Fruit fly (Drosophila melanogaster) whole organism, prepupa: Measurements from ENCODE around the gene Or65c.

Experiments used
- CG10631 ChIP-seq: fragments of 200-800 bp; sonication (Bioruptor generic); optimal IDR thresholded peaks from 2 replicates; lab custom pipeline; 2016; ENCODE audit warnings: missing biosample characterization, missing genetic modification characterization
- CG11294 ChIP-seq: fragments of 200-800 bp; sonication (Bioruptor generic); IDR thresholded peaks from 2 replicates; pipeline ENCODE4 v1.3.6; 2022; ENCODE audit warnings: missing biosample characterization, missing genetic modification characterization
- CG11902 ChIP-seq: fragments of 200-800 bp; sonication (Bioruptor generic); optimal IDR thresholded peaks from 3 replicates; lab custom pipeline; 2016; ENCODE audit warnings: missing biosample characterization, missing genetic modification characterization
- CG1621 ChIP-seq: fragments of 200-800 bp; sonication (Bioruptor generic); optimal IDR thresholded peaks from 3 replicates; lab custom pipeline; 2018; ENCODE audit warnings: missing biosample characterization, mild to moderate bottlenecking, missing genetic modification characterization
- CG3032 ChIP-seq: fragments of 200-800 bp; optimal IDR thresholded peaks from 2 replicates; lab custom pipeline; 2019; ENCODE audit warnings: missing biosample characterization, mild to moderate bottlenecking, missing genetic modification characterization, moderate library complexity
- CG31627 ChIP-seq: fragments of 200-800 bp; sonication (Bioruptor generic); optimal IDR thresholded peaks from 3 replicates; lab custom pipeline; 2016; ENCODE audit warnings: missing biosample characterization, missing genetic modification characterization
- CG32006 ChIP-seq: fragments of 200-800 bp; sonication (Bioruptor generic); optimal IDR thresholded peaks from 3 replicates; lab custom pipeline; 2017; ENCODE audit warnings: missing biosample characterization, mild to moderate bottlenecking, missing genetic modification characterization
- CG4318 ChIP-seq: fragments of 200-800 bp; sonication (Bioruptor generic); optimal IDR thresholded peaks from 3 replicates; lab custom pipeline; 2017; ENCODE audit warnings: missing biosample characterization, mild to moderate bottlenecking, missing genetic modification characterization
- CG6163 ChIP-seq: fragments of 200-800 bp; sonication (Bioruptor generic); IDR thresholded peaks from 3 replicates; pipeline ENCODE4 v1.3.6; 2022; ENCODE audit warnings: missing biosample characterization, missing genetic modification characterization
- CG6276 ChIP-seq: fragments of 200-800 bp; sonication (Bioruptor generic); optimal IDR thresholded peaks from 2 replicates; lab custom pipeline; 2017; ENCODE audit warnings: missing biosample characterization, mild to moderate bottlenecking, missing genetic modification characterization
- CG6854 ChIP-seq: fragments of 200-800 bp; sonication (Bioruptor generic); optimal IDR thresholded peaks from 2 replicates; lab custom pipeline; 2017; ENCODE audit warnings: missing biosample characterization, mild to moderate bottlenecking, missing genetic modification characterization
- CG7368 ChIP-seq: fragments of 200-800 bp; sonication (Bioruptor generic); optimal IDR thresholded peaks from 3 replicates; lab custom pipeline; 2016; ENCODE audit warnings: missing biosample characterization, missing genetic modification characterization
- CG8319 ChIP-seq: fragments of 200-800 bp; sonication (Bioruptor generic); optimal IDR thresholded peaks from 3 replicates; lab custom pipeline; 2016; ENCODE audit warnings: missing biosample characterization, missing genetic modification characterization
- CG8632 ChIP-seq: fragments of 200-800 bp; sonication (Bioruptor generic); optimal IDR thresholded peaks from 3 replicates; lab custom pipeline; 2016; ENCODE audit warnings: missing biosample characterization, missing genetic modification characterization
- Eip75B ChIP-seq: fragments of 200-800 bp; sonication (Bioruptor generic); optimal IDR thresholded peaks from 3 replicates; lab custom pipeline; 2016; ENCODE audit warnings: missing biosample characterization, missing genetic modification characterization
- Eip78C ChIP-seq: fragments of 200-800 bp; sonication (Bioruptor generic); peaks from one replicate; lab custom pipeline; 2016; ENCODE audit warnings: missing biosample characterization, missing genetic modification characterization
- Eip93F ChIP-seq: fragments of 200-800 bp; sonication (Bioruptor generic); optimal IDR thresholded peaks from 2 replicates; lab custom pipeline; 2016; ENCODE audit warnings: missing biosample characterization, mild to moderate bottlenecking, missing genetic modification characterization
- Ets21C ChIP-seq: fragments of 200-800 bp; sonication (Bioruptor generic); optimal IDR thresholded peaks from 3 replicates; lab custom pipeline; 2016; ENCODE audit warnings: missing biosample characterization, missing genetic modification characterization
- Ets96B ChIP-seq: fragments of 200-800 bp; optimal IDR thresholded peaks from 2 replicates; lab custom pipeline; 2019; ENCODE audit warnings: missing biosample characterization, mild to moderate bottlenecking, missing genetic modification characterization, moderate library complexity
- Hr38 ChIP-seq: sonication (Bioruptor generic); optimal IDR thresholded peaks from 2 replicates; lab custom pipeline; 2016; ENCODE audit warnings: missing biosample characterization, missing genetic modification characterization
- Hr39 ChIP-seq: fragments of 200-800 bp; sonication (Bioruptor generic); optimal IDR thresholded peaks from 2 replicates; lab custom pipeline; 2016; ENCODE audit warnings: missing biosample characterization, missing genetic modification characterization
- Lpt ChIP-seq: fragments of 200-800 bp; sonication (Bioruptor generic); optimal IDR thresholded peaks from 3 replicates; lab custom pipeline; 2016; ENCODE audit warnings: missing biosample characterization, missing genetic modification characterization
- Met ChIP-seq: fragments of 200-800 bp; sonication (Bioruptor generic); optimal IDR thresholded peaks from 3 replicates; lab custom pipeline; 2016; ENCODE audit warnings: missing biosample characterization, missing genetic modification characterization
- OdsH ChIP-seq: fragments of 200-800 bp; sonication (Bioruptor generic); optimal IDR thresholded peaks from 3 replicates; lab custom pipeline; 2016; ENCODE audit warnings: missing biosample characterization, missing genetic modification characterization
- Smox ChIP-seq: fragments of 200-800 bp; sonication (Bioruptor generic); optimal IDR thresholded peaks from 3 replicates; lab custom pipeline; 2016; ENCODE audit warnings: missing biosample characterization, missing genetic modification characterization
- Sox102F ChIP-seq: fragments of 200-800 bp; sonication (Bioruptor generic); optimal IDR thresholded peaks from 2 replicates; lab custom pipeline; 2016; ENCODE audit warnings: missing biosample characterization, mild to moderate bottlenecking, missing genetic modification characterization
- Sox15 ChIP-seq: fragments of 200-800 bp; sonication (Bioruptor generic); optimal IDR thresholded peaks from 3 replicates; lab custom pipeline; 2016; ENCODE audit warnings: missing biosample characterization, missing genetic modification characterization
- achi ChIP-seq: fragments of 200-800 bp; sonication (Bioruptor generic); optimal IDR thresholded peaks from 3 replicates; lab custom pipeline; 2016; ENCODE audit warnings: missing biosample characterization, missing genetic modification characterization
- acj6 ChIP-seq: fragments of 200-800 bp; sonication (Bioruptor generic); optimal IDR thresholded peaks from 3 replicates; lab custom pipeline; 2016; ENCODE audit warnings: missing biosample characterization, missing genetic modification characterization
- cyc ChIP-seq: fragments of 200-800 bp; sonication (Bioruptor generic); optimal IDR thresholded peaks from 3 replicates; lab custom pipeline; 2016; ENCODE audit warnings: missing biosample characterization, missing genetic modification characterization
- dac ChIP-seq: fragments of 200-800 bp; sonication (Bioruptor generic); optimal IDR thresholded peaks from 2 replicates; lab custom pipeline; 2017; ENCODE audit warnings: missing biosample characterization, mild to moderate bottlenecking, missing genetic modification characterization
- eg ChIP-seq: fragments of 200-800 bp; sonication (Bioruptor generic); IDR thresholded peaks from 3 replicates; pipeline ENCODE4 v1.3.6; 2022; ENCODE audit warnings: missing biosample characterization, missing genetic modification characterization
- esn ChIP-seq: fragments of 200-800 bp; sonication (Bioruptor generic); optimal IDR thresholded peaks from 2 replicates; lab custom pipeline; 2016; ENCODE audit warnings: missing biosample characterization, mild to moderate bottlenecking, missing genetic modification characterization, moderate library complexity
- fd85E ChIP-seq: fragments of 200-800 bp; sonication (Bioruptor generic); optimal IDR thresholded peaks from 3 replicates; lab custom pipeline; 2016; ENCODE audit warnings: missing biosample characterization, missing genetic modification characterization
- fkh ChIP-seq: fragments of 200-800 bp; sonication (Bioruptor generic); optimal IDR thresholded peaks from 3 replicates; lab custom pipeline; 2017; ENCODE audit warnings: missing biosample characterization, mild to moderate bottlenecking, missing genetic modification characterization, moderate library complexity
- lz ChIP-seq: fragments of 200-800 bp; sonication (Bioruptor generic); optimal IDR thresholded peaks from 3 replicates; lab custom pipeline; 2016; ENCODE audit warnings: missing biosample characterization, missing genetic modification characterization
- net ChIP-seq: fragments of 200-800 bp; sonication (Bioruptor generic); optimal IDR thresholded peaks from 3 replicates; lab custom pipeline; 2016; ENCODE audit warnings: missing biosample characterization, missing genetic modification characterization
- pdm3 ChIP-seq: fragments of 200-800 bp; sonication (Bioruptor generic); optimal IDR thresholded peaks from 3 replicates; lab custom pipeline; 2016; ENCODE audit warnings: missing biosample characterization, missing genetic modification characterization
- salr ChIP-seq, 2 experiments: fragments of 200-800 bp; sonication (Bioruptor generic); optimal IDR thresholded peaks; 3 replicates each; lab custom pipeline; 2016 to 2018; ENCODE audit warnings: missing biosample characterization in 2 of 2, missing genetic modification characterization in 2 of 2, mild to moderate bottlenecking in 1 of 2
- spab ChIP-seq: fragments of 200-800 bp; sonication (Bioruptor generic); optimal IDR thresholded peaks from 2 replicates; lab custom pipeline; 2017; ENCODE audit warnings: missing biosample characterization, mild to moderate bottlenecking, missing genetic modification characterization, missing genetic modification reagents
- ss ChIP-seq, 2 experiments: fragments of 200-800 bp; sonication (Bioruptor generic); optimal IDR thresholded peaks; 2 replicates in 1 of 2; 3 replicates in 1 of 2; lab custom pipeline; 2017 to 2018; ENCODE audit warnings: mild to moderate bottlenecking in 2 of 2, missing biosample characterization in 2 of 2, missing genetic modification characterization in 2 of 2, moderate library complexity in 1 of 2
- svp ChIP-seq: fragments of 200-800 bp; sonication (Bioruptor generic); peaks from one replicate; lab custom pipeline; 2016; ENCODE audit warnings: missing biosample characterization, missing genetic modification characterization
- topi ChIP-seq: fragments of 200-800 bp; sonication (Bioruptor generic); optimal IDR thresholded peaks from 3 replicates; lab custom pipeline; 2016; ENCODE audit warnings: missing biosample characterization, missing genetic modification characterization

The Or65c gene

DNA sequence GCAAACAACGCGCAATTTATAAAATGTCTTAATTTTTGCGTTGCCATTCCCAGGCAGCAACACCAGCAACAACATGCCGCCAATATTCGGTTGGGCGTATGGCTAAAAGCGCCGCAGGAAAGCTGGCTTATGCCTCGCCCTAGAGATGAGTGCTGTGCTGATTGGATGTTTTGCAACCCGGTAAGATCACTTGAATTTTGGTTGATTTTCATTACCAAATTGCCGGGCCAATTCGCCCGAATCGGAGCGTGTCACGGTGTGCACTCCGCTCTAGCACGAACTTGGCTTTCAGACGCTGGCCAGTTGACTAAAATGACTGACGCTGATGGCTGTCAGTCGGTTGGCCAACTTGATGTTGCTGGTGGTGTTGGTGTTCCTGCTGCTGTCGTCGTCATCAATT, 42.0 kb upstream of the Or65c start (continued):
- TF ChIP-seq Ets21C (GFP tag; lab: Kevin White, UChicago) (peak; percentile 3), Sox102F (GFP tag; lab: Kevin White, UChicago) (peak; percentile 56), esn (GFP tag; lab: Kevin White, UChicago) (peak; percentile 65), Hr39 (GFP tag; lab: Kevin White, UChicago) (peak; percentile 38), CG4318 (GFP tag; lab: Kevin White, UChicago) (peak; percentile 3), Ets96B (tag; lab: Kevin White, UChicago) (peak; percentile 58), CG8632 (GFP tag; lab: Kevin White, UChicago) (peak; percentile 47), Sox15 (no peak), CG31627 (GFP tag; lab: Kevin White, UChicago) (peak; percentile 47), svp (GFP tag; lab: Kevin White, UChicago) (peak; percentile 86)

DNA sequence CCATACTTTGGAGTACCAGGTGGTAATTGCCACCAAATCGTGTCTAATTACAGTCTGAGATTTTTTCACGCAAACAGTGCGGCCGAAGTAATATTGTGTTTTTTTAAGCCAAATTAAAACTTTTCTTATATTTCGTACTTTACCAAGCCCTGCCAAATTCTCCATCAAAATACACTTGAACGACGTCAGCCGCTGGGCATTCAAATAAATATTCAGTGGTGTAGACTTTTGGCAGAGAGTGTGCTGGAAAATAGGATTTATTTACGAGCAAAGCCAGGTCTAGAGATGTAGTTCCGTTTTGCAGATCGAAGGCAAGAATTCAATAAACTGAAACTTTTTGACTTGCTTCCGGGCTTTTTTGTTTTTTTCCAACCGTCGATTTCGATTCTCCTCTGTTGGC, 30.8 kb upstream of the Or65c start:
- TF ChIP-seq Eip78C (GFP tag; lab: Kevin White, UChicago) (peak; percentile 2), CG1621 (tag; lab: Kevin White, UChicago) (no peak), svp (GFP tag; lab: Kevin White, UChicago) (peak; percentile 55), Hr39 (GFP tag; lab: Kevin White, UChicago) (no peak), dac (GFP tag; lab: Kevin White, UChicago) (no peak), Met (GFP tag; lab: Kevin White, UChicago) (no peak)

DNA sequence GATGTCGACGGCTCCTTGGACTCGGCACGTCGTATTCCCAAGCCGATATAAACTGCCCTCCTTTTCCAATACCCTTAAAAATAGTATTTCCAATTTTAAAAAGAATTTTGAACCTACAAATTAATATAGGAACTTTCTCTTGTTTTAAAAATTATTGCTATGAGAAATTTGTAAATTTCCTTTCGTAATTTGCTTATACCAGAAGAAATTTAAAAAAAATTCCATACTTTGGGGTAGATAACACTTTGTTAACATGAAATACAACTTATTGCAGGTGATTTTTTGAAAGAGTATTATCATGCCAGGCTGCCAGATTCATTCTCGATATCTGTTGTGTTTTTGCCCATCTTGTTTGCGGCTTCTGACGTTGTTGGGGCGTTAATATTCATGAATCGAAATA, 24.9 kb upstream of the Or65c start:
- TF ChIP-seq Ets21C (GFP tag; lab: Kevin White, UChicago) (peak; percentile 34), CG6163 (no peak), Eip93F (GFP tag; lab: Kevin White, UChicago) (no peak), Hr39 (GFP tag; lab: Kevin White, UChicago) (peak; percentile 22), CG32006 (GFP tag; lab: Kevin White, UChicago) (no peak), Smox (GFP tag; lab: Kevin White, UChicago) (peak; percentile 39), Lpt (GFP tag; lab: Kevin White, UChicago) (no peak), Sox102F (GFP tag; lab: Kevin White, UChicago) (peak; percentile 32), CG1621 (tag; lab: Kevin White, UChicago) (no peak), Met (GFP tag; lab: Kevin White, UChicago) (peak; percentile 69), svp (GFP tag; lab: Kevin White, UChicago) (peak; percentile 78), Eip78C (GFP tag; lab: Kevin White, UChicago) (peak; percentile 77), CG8632 (GFP tag; lab: Kevin White, UChicago) (peak; percentile 8), esn (GFP tag; lab: Kevin White, UChicago) (peak; percentile 48), pdm3 (GFP tag; lab: Kevin White, UChicago) (peak; percentile 25), lz (GFP tag; lab: Kevin White, UChicago) (peak; percentile 41), CG7368 (GFP tag; lab: Kevin White, UChicago) (no peak), CG10631 (GFP tag; lab: Kevin White, UChicago) (no peak), Eip75B (peak; percentile 3), achi (GFP tag; lab: Kevin White, UChicago) (peak; percentile 11), CG8319 (GFP tag; lab: Kevin White, UChicago) (no peak), OdsH (peak; percentile 8), dac (GFP tag; lab: Kevin White, UChicago) (no peak), net (GFP tag; lab: Kevin White, UChicago) (no peak), spab (no peak), topi (peak; percentile 35), ss (GFP tag; optimal IDR thresholded peaks at IDR 0.05; lab: Kevin White, UChicago) (no peak), acj6 (GFP tag; lab: Kevin White, UChicago) (peak; percentile 15), CG31627 (GFP tag; lab: Kevin White, UChicago) (peak; percentile 21), cyc (peak; percentile 27), CG3032 (tag; lab: Kevin White, UChicago) (no peak), fkh (no peak)

DNA sequence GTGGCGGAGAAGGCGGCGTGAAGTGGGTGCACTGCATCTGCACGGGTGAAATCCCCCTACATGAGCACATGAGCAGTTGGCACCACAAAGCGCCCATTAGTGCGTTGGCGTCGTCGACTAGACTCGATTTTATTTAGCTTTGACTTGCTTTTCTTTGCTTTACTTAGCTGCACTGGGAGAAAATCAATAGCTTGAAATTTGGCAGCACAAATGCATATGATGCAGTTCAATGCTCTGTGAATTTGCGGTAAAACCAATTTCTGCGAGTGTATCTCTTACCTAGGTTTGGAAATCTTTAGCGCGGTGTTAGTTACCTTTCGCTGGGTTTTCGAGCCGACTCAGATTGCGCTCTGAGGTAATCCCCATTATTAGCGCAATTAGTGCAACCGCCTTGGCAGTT, 22.5 kb upstream of the Or65c start:
- TF ChIP-seq Eip75B, result no peak
- TF ChIP-seq Eip78C (GFP tag; lab: Kevin White, UChicago), result peak; percentile 39
- no peak for TF ChIP-seq svp (GFP tag; lab: Kevin White, UChicago)
- TF ChIP-seq eg, result peak; percentile 58
- TF ChIP-seq CG32006 (GFP tag; lab: Kevin White, UChicago), result peak; percentile 44
- no peak for TF ChIP-seq lz (GFP tag; lab: Kevin White, UChicago)
- no peak for TF ChIP-seq Ets96B (tag; lab: Kevin White, UChicago)
- no peak for TF ChIP-seq CG11294 (GFP tag; lab: Robert Waterston, UW)
- TF ChIP-seq CG31627 (GFP tag; lab: Kevin White, UChicago), result no peak
- no peak for TF ChIP-seq CG11902 (GFP tag; lab: Kevin White, UChicago)
- no peak for TF ChIP-seq Hr38 (GFP tag; lab: Kevin White, UChicago)
- no peak for TF ChIP-seq Eip93F (GFP tag; lab: Kevin White, UChicago)
- TF ChIP-seq salr (GFP tag; optimal IDR thresholded peaks at IDR 0.05; lab: Kevin White, UChicago), result no peak
- TF ChIP-seq CG6854, result no peak
- TF ChIP-seq Sox102F (GFP tag; lab: Kevin White, UChicago), result no peak
- no peak for TF ChIP-seq Ets21C (GFP tag; lab: Kevin White, UChicago)
- no peak for TF ChIP-seq acj6 (GFP tag; lab: Kevin White, UChicago)
- no peak for TF ChIP-seq CG7368 (GFP tag; lab: Kevin White, UChicago)
- no peak for TF ChIP-seq CG1621 (tag; lab: Kevin White, UChicago)
- TF ChIP-seq CG6276 (GFP tag; lab: Kevin White, UChicago), result peak; percentile 37
- TF ChIP-seq Hr39 (GFP tag; lab: Kevin White, UChicago), result no peak
- TF ChIP-seq fd85E, result no peak
